Worm (Caenorhabditis elegans) whole organism, late embryonic: ENCODE results near the gene ida-1.

ENCODE experiments used
- C08G9.2 ChIP-seq: sonication (generic microtip); optimal IDR thresholded peaks from 2 replicates; lab custom pipeline; 2016; ENCODE audit warnings: mild to moderate bottlenecking, missing genetic modification characterization, moderate library complexity, missing compliant biosample characterization
- F13H6.1 ChIP-seq: sonication (generic microtip); optimal IDR thresholded peaks from 2 replicates; lab custom pipeline; 2016; ENCODE audit warnings: missing genetic modification characterization, missing compliant biosample characterization
- K02D7.2 ChIP-seq: sonication (generic microtip); optimal IDR thresholded peaks from 2 replicates; lab custom pipeline; 2017; ENCODE audit warnings: mild to moderate bottlenecking, missing genetic modification characterization, missing compliant biosample characterization
- T23F11.4 ChIP-seq: fragments of 200-800 bp; sonication (Bioruptor generic); optimal IDR thresholded peaks from 2 replicates; lab custom pipeline; 2018; ENCODE audit warnings: mild to moderate bottlenecking, missing genetic modification characterization, missing compliant biosample characterization
- ama-1 ChIP-seq: fragments of 150-350 bp; optimal IDR thresholded peaks from 2 replicates; lab custom pipeline; 2014
- ceh-18 ChIP-seq: sonication (generic microtip); optimal IDR thresholded peaks from 2 replicates; lab custom pipeline; 2016; ENCODE audit warnings: missing genetic modification characterization, missing compliant biosample characterization
- ceh-19 ChIP-seq: fragments of 200-800 bp; sonication (Bioruptor generic); optimal IDR thresholded peaks from 2 replicates; lab custom pipeline; 2018; ENCODE audit warnings: mild to moderate bottlenecking, missing genetic modification characterization, missing compliant biosample characterization
- ceh-22 ChIP-seq: sonication (generic microtip); optimal IDR thresholded peaks from 2 replicates; lab custom pipeline; 2017; ENCODE audit warnings: missing biosample characterization, missing genetic modification characterization
- ceh-30 ChIP-seq: fragments of 150-350 bp; optimal IDR thresholded peaks from 2 replicates; lab custom pipeline; 2014; ENCODE audit warnings: missing biosample characterization, missing genetic modification characterization
- ceh-31 ChIP-seq: sonication (generic microtip); optimal IDR thresholded peaks from 2 replicates; lab custom pipeline; 2016; ENCODE audit warnings: missing genetic modification characterization, missing compliant biosample characterization
- ceh-34 ChIP-seq: sonication (generic microtip); optimal IDR thresholded peaks from 2 replicates; lab custom pipeline; 2016; ENCODE audit warnings: mild to moderate bottlenecking, missing genetic modification characterization, missing compliant biosample characterization
- ceh-9 ChIP-seq: sonication (generic microtip); optimal IDR thresholded peaks from 2 replicates; lab custom pipeline; 2016; ENCODE audit warnings: mild to moderate bottlenecking, missing genetic modification characterization, inconsistent platforms, missing compliant biosample characterization
- dmd-4 ChIP-seq: sonication (generic microtip); optimal IDR thresholded peaks from 2 replicates; lab custom pipeline; 2016; ENCODE audit warnings: borderline replicate concordance, missing genetic modification characterization, missing compliant biosample characterization
- dve-1 ChIP-seq: sonication (generic microtip); optimal IDR thresholded peaks from 2 replicates; lab custom pipeline; 2017; ENCODE audit warnings: antibody characterized with exemption, mild to moderate bottlenecking, missing genetic modification characterization, missing compliant biosample characterization
- elt-2 ChIP-seq: sonication (generic microtip); optimal IDR thresholded peaks from 2 replicates; lab custom pipeline; 2016; ENCODE audit warnings: missing genetic modification reagents, missing genetic modification characterization, missing compliant biosample characterization
- fax-1 ChIP-seq: sonication (generic microtip); optimal IDR thresholded peaks from 2 replicates; lab custom pipeline; 2016; ENCODE audit warnings: missing genotype, missing genetic modification characterization, missing compliant biosample characterization
- fkh-10 ChIP-seq: fragments of 150-350 bp; optimal IDR thresholded peaks from 2 replicates; lab custom pipeline; 2014; ENCODE audit warnings: missing biosample characterization, missing genetic modification reagents, missing genetic modification characterization
- gmeb-2 ChIP-seq: sonication (generic microtip); optimal IDR thresholded peaks from 2 replicates; lab custom pipeline; 2016; ENCODE audit warnings: missing genetic modification characterization, inconsistent platforms, missing compliant biosample characterization
- hlh-13 ChIP-seq: fragments of 200-800 bp; sonication (Bioruptor generic); optimal IDR thresholded peaks from 2 replicates; lab custom pipeline; 2018; ENCODE audit warnings: mild to moderate bottlenecking, missing genetic modification characterization, missing compliant biosample characterization
- hlh-30 ChIP-seq: sonication (generic microtip); optimal IDR thresholded peaks from 2 replicates; lab custom pipeline; 2017; ENCODE audit warnings: antibody characterized with exemption, missing genetic modification characterization, missing compliant biosample characterization; ENCODE audit not compliant: insufficient read depth
- lim-6 ChIP-seq: sonication (generic microtip); optimal IDR thresholded peaks from 2 replicates; lab custom pipeline; 2016; ENCODE audit warnings: missing genetic modification characterization, missing compliant biosample characterization
- mec-3 ChIP-seq: sonication (generic microtip); optimal IDR thresholded peaks from 2 replicates; lab custom pipeline; 2016; ENCODE audit warnings: borderline replicate concordance, missing genetic modification characterization, missing compliant biosample characterization
- nhr-11 ChIP-seq: fragments of 150-350 bp; optimal IDR thresholded peaks from 2 replicates; lab custom pipeline; 2014; ENCODE audit warnings: missing biosample characterization, missing genetic modification characterization
- npax-4 ChIP-seq: sonication (generic microtip); optimal IDR thresholded peaks from 2 replicates; lab custom pipeline; 2016; ENCODE audit warnings: missing genetic modification characterization, missing compliant biosample characterization
- pqm-1 ChIP-seq: sonication (generic microtip); optimal IDR thresholded peaks from 2 replicates; lab custom pipeline; 2016; ENCODE audit warnings: missing genetic modification characterization, missing compliant biosample characterization
- pros-1 ChIP-seq: fragments of 150-350 bp; optimal IDR thresholded peaks from 2 replicates; lab custom pipeline; 2014; ENCODE audit warnings: missing biosample characterization, missing genetic modification reagents, missing genetic modification characterization
- sox-2 ChIP-seq: fragments of 200-800 bp; sonication (Bioruptor generic); IDR thresholded peaks from 2 replicates; pipeline ENCODE4 v1.3.6; 2022; ENCODE audit warnings: missing genetic modification reagents, missing genetic modification characterization, missing compliant biosample characterization
- sox-4 ChIP-seq: sonication (generic microtip); optimal IDR thresholded peaks from 2 replicates; lab custom pipeline; 2017; ENCODE audit warnings: mild to moderate bottlenecking, missing genetic modification characterization, inconsistent platforms, missing compliant biosample characterization
- unc-3 ChIP-seq, 2 experiments: fragments of 200-800 bp in 1 of 2; sonication (Bioruptor generic) in 1 of 2; sonication (generic microtip) in 1 of 2; conservative IDR thresholded peaks in 1 of 2; optimal IDR thresholded peaks in 1 of 2; 2 replicates each; pipeline versions ENCODE4 v1.3.6 to Lab custom; 2016 to 2022; ENCODE audit warnings: missing compliant biosample characterization in 2 of 2, missing genetic modification characterization in 2 of 2, missing genetic modification reagents in 1 of 2
- unc-42 ChIP-seq: sonication (generic microtip); optimal IDR thresholded peaks from 2 replicates; lab custom pipeline; 2016; ENCODE audit warnings: missing genotype, missing genetic modification characterization, missing compliant biosample characterization
- unc-55 ChIP-seq: sonication (generic microtip); optimal IDR thresholded peaks from 2 replicates; lab custom pipeline; 2017; ENCODE audit warnings: missing biosample characterization, missing genetic modification reagents, missing genetic modification characterization
- zip-5 ChIP-seq: sonication (generic microtip); optimal IDR thresholded peaks from 2 replicates; lab custom pipeline; 2016; ENCODE audit warnings: missing genetic modification characterization, missing compliant biosample characterization

ida-1 gene

DNA sequence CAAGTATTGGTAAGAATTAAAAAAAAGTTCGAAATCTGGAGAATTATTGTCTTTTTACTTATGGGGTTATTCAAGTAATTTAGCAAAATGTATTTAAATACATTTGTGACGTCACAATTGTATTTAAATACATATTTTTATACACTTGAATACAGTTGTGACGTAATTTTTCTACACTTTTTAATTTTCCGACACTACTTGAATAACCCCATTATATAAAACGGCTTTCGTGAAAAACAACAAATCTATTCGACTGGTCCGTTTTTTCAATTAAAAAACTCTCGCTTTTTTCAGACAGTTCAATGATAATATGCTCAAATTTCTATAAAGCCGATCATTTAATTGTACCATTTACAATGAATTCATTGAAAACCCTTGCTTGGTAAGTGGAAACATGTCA, 4.8 kb upstream of the ida-1 start:
- TF ChIP-seq ama-1 (lab: Kevin White, UChicago): no peak
- no peak for TF ChIP-seq ceh-9 (tag; lab: Kevin White, UChicago)
- TF ChIP-seq C08G9.2 (tag; lab: Kevin White, UChicago): no peak
- TF ChIP-seq pros-1: no peak
- no peak for TF ChIP-seq unc-3 (GFP tag; conservative IDR thresholded peaks at IDR 0.05; lab: Robert Waterston, UW)
- no peak for TF ChIP-seq unc-3 (tag; optimal IDR thresholded peaks at IDR 0.05; lab: Kevin White, UChicago)
- TF ChIP-seq zip-5 (tag; lab: Kevin White, UChicago): no peak
- no peak for TF ChIP-seq hlh-13 (GFP tag; lab: Kevin White, UChicago)
- no peak for TF ChIP-seq elt-2
- TF ChIP-seq mec-3: no peak
- TF ChIP-seq ceh-30 (tag; lab: Kevin White, UChicago): no peak
- TF ChIP-seq, all 69 proteins: peak for 0

DNA sequence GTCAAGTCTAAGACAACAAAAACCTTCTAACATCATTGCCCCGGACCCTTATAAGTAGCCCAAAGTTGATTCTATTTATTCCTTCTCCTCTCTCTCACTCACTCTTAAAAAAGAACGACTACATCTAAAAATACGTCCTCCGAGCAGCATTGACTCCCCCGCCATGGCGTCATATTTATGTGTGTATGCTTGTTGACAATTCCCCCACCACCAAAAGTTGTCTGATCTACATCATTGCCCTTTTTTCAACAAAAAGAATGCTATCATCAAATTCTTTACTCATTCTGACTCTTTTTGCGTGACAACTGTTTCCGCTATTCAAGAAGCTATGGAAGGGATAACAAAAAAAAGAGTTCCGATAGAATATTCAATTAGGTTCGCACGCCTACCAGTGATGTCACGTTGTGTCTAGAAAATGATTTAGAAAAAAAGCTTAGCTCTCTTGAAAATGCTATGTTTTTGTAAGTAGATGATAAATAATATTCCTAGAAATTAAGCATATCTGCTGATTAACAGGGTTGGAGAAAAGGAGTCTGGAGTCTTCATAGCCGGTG, 2.2 kb downstream of the ida-1 start:
- TF ChIP-seq npax-4 (tag; lab: Kevin White, UChicago) (no peak), unc-42 (peak; percentile 23)

DNA sequence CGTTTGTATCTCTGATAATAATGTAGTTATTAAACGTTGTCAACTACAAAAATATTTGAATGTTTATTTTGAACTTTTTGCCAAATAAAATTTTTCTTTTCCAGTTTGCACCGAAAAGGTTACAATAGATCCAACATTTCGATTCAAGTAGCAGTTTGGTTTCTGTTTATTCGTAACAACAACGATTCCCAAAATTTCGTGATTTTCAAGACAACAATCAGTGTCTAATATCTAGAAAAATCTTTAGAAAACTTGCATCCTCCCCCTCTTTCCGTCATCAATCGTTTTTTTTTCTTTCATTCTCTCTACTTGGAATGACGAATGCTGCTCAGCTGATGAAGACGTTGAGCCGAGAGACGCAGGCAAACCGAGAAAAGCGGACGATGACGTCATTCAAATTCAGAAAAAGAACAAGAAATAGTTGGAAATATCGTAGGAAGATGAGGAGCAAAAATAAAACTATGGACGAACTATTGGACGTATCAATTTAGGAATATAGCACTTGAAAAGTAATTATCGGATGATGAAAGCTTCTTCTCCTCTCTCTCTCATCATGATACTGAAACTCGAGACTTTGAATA, 3.3 kb downstream of the ida-1 start:
- no peak for TF ChIP-seq pqm-1 (tag; lab: Kevin White, UChicago)
- no peak for TF ChIP-seq nhr-11 (tag; lab: Kevin White, UChicago)
- TF ChIP-seq K02D7.2 (tag; lab: Kevin White, UChicago): no peak
- TF ChIP-seq ceh-18 (tag; lab: Kevin White, UChicago): no peak
- no peak for TF ChIP-seq sox-4 (tag; lab: Kevin White, UChicago)
- no peak for TF ChIP-seq ceh-19 (GFP tag; lab: Kevin White, UChicago)

DNA sequence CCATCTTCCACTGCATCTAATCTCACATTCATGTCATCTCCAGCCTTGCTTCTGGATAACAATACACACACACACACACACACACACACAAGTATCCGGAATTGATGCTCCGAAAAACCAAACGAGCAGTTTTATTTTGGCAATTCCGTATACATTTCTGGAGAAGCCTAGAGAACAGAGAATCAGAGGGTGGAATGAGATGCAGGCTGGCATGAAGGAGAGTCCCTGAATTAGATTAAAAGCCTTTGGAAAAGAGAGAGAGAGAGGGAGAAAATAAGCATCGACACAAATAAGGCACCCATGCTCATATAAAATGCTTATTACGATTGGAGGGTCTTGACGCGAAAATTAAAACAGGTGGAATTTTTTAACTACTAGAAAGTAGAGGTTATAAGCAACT, 5.4 kb downstream of the ida-1 start:
- TF ChIP-seq ceh-19 (GFP tag; lab: Kevin White, UChicago): no peak
- no peak for TF ChIP-seq hlh-13 (GFP tag; lab: Kevin White, UChicago)
- TF ChIP-seq lim-6 (tag; lab: Kevin White, UChicago): no peak
- TF ChIP-seq gmeb-2 (tag; lab: Kevin White, UChicago): no peak
- TF ChIP-seq ceh-31 (tag; lab: Kevin White, UChicago): peak; percentile 13
- no peak for TF ChIP-seq dve-1 (tag; lab: Kevin White, UChicago)
- no peak for TF ChIP-seq sox-2
- TF ChIP-seq T23F11.4 (GFP tag; lab: Kevin White, UChicago): no peak
- TF ChIP-seq nhr-11 (tag; lab: Kevin White, UChicago): no peak
- peak; percentile 73 for TF ChIP-seq unc-42
- TF ChIP-seq unc-55: no peak
- TF ChIP-seq fkh-10 (GFP tag; lab: Kevin White, UChicago): no peak
- no peak for TF ChIP-seq F13H6.1 (tag; lab: Kevin White, UChicago)
- TF ChIP-seq, all 69 proteins: peak for 2

DNA sequence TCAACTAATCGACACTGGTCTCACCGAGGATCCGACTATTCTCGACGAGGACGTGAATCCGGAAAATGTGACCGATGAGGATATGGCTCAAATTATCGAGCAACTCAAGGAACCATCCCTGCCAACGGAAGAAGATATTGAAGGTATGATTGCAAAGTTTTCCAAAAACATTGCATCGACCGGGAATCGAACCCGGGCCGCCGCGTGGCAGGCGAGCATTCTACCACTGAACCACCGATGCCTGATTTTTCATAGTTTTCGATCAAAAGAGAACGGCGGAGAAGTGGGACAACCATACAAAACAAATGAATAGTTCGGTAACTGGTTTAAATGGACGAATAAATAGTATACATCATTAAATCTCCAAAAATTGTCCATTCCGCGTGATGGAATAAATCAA, 6.5 kb downstream of the ida-1 start:
- TF ChIP-seq dve-1 (tag; lab: Kevin White, UChicago): no peak
- TF ChIP-seq ceh-22 (tag; lab: Kevin White, UChicago): no peak
- no peak for TF ChIP-seq ceh-34 (tag; lab: Kevin White, UChicago)
- no peak for TF ChIP-seq ceh-31 (tag; lab: Kevin White, UChicago)
- no peak for TF ChIP-seq T23F11.4 (GFP tag; lab: Kevin White, UChicago)
- no peak for TF ChIP-seq fkh-10 (GFP tag; lab: Kevin White, UChicago)
- TF ChIP-seq pros-1: no peak

DNA sequence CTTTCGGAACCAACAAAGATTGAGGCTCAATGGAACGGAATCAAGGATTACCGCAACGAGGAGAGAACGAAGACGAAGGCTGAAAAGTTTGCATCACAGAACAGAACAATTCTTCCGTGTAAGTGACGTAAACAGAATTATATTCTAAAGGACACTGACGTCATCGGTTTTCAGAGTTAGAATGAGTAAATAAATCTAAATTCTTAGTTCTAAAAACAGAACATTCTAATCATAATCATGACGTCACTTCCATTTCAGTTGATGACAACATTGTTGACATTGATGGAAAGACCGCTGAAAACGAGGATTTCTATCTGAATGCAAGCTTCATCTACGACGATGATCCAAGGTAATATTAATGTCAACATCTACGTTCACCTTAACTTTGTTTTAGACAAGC, 8.6 kb downstream of the ida-1 start:
- TF ChIP-seq lim-6 (tag; lab: Kevin White, UChicago): no peak
- no peak for TF ChIP-seq hlh-30 (tag; lab: Kevin White, UChicago)
- TF ChIP-seq dmd-4: no peak
- no peak for TF ChIP-seq pqm-1 (tag; lab: Kevin White, UChicago)
- TF ChIP-seq fax-1 (tag; lab: Kevin White, UChicago): no peak
